Worm (Caenorhabditis elegans) whole organism, L3 larva: ENCODE measurements around the gene Y50D4A.4.
A peak's percentile ranks its signal among the peaks of the same experiment; 100 is the strongest.

Experiments used
- ZK546.5 ChIP-seq: sonication (generic microtip); optimal IDR thresholded peaks from 2 replicates; lab custom pipeline; 2017; ENCODE audit warnings: missing biosample characterization, missing genetic modification characterization
- aly-2 ChIP-seq: fragments of 150-350 bp; optimal IDR thresholded peaks from 2 replicates; lab custom pipeline; 2014; ENCODE audit warnings: missing biosample characterization, missing genetic modification characterization
- ama-1 ChIP-seq: fragments of 150-350 bp; optimal IDR thresholded peaks from 2 replicates; lab custom pipeline; 2018
- ceh-16 ChIP-seq: sonication (generic microtip); optimal IDR thresholded peaks from 2 replicates; lab custom pipeline; 2017; ENCODE audit warnings: missing biosample characterization, missing genetic modification characterization
- ceh-28 ChIP-seq: fragments of 150-350 bp; optimal IDR thresholded peaks from 2 replicates; lab custom pipeline; 2014; ENCODE audit warnings: missing biosample characterization, missing genetic modification reagents, missing genetic modification characterization
- ceh-82 ChIP-seq: fragments of 150-350 bp; optimal IDR thresholded peaks from 2 replicates; lab custom pipeline; 2014; ENCODE audit warnings: missing biosample characterization, missing genetic modification characterization
- ceh-9 ChIP-seq: sonication (generic microtip); optimal IDR thresholded peaks from 2 replicates; lab custom pipeline; 2018; ENCODE audit warnings: missing biosample characterization, missing genetic modification characterization
- egl-27 ChIP-seq: sonication (generic microtip); optimal IDR thresholded peaks from 4 replicates; lab custom pipeline; 2017; ENCODE audit warnings: missing biosample characterization, missing genetic modification reagents, missing genetic modification characterization
- egl-5 ChIP-seq: fragments of 150-350 bp; optimal IDR thresholded peaks from 2 replicates; lab custom pipeline; 2017; ENCODE audit warnings: missing biosample characterization, missing genetic modification reagents, missing genetic modification characterization, inconsistent platforms
- elt-1 ChIP-seq: fragments of 150-350 bp; optimal IDR thresholded peaks from 2 replicates; lab custom pipeline; 2014; ENCODE audit warnings: missing biosample characterization, missing genetic modification characterization
- elt-2 ChIP-seq: sonication (generic microtip); optimal IDR thresholded peaks from 2 replicates; lab custom pipeline; 2016; ENCODE audit warnings: missing genetic modification reagents, mild to moderate bottlenecking, missing genetic modification characterization, missing compliant biosample characterization
- elt-3 ChIP-seq, 3 experiments: fragments of 150-350 bp in 1 of 3; sonication (generic microtip) in 2 of 3; optimal IDR thresholded peaks; 2 replicates in 2 of 3; 4 replicates in 1 of 3; lab custom pipeline; 2014 to 2017; ENCODE audit warnings: missing biosample characterization in 3 of 3, missing genetic modification characterization in 3 of 3
- eor-1 ChIP-seq, 2 experiments: fragments of 150-350 bp; optimal IDR thresholded peaks; 2 replicates each; lab custom pipeline; 2014 to 2018; ENCODE audit warnings: missing biosample characterization in 2 of 2, missing genetic modification characterization in 2 of 2
- fkh-10 ChIP-seq: sonication (generic microtip); optimal IDR thresholded peaks from 2 replicates; lab custom pipeline; 2017; ENCODE audit warnings: missing biosample characterization, missing genetic modification reagents, missing genetic modification characterization
- fkh-2 ChIP-seq: fragments of 150-350 bp; optimal IDR thresholded peaks from 2 replicates; lab custom pipeline; 2014; ENCODE audit warnings: missing biosample characterization, missing genetic modification reagents, missing genetic modification characterization
- fos-1 ChIP-seq: fragments of 150-350 bp; optimal IDR thresholded peaks from 2 replicates; lab custom pipeline; 2014; ENCODE audit warnings: missing biosample characterization, missing genetic modification characterization
- hmg-11 ChIP-seq: sonication (generic microtip); optimal IDR thresholded peaks from 2 replicates; lab custom pipeline; 2016; ENCODE audit warnings: missing genetic modification characterization, missing compliant biosample characterization
- jun-1 ChIP-seq: fragments of 150-350 bp; optimal IDR thresholded peaks from 2 replicates; lab custom pipeline; 2014; ENCODE audit warnings: missing biosample characterization, missing genetic modification reagents, missing genetic modification characterization
- lin-15B ChIP-seq: fragments of 150-350 bp; optimal IDR thresholded peaks from 2 replicates; lab custom pipeline; 2014; ENCODE audit warnings: missing biosample characterization, missing genetic modification characterization
- lin-39 ChIP-seq: fragments of 150-350 bp; optimal IDR thresholded peaks from 2 replicates; lab custom pipeline; 2018; ENCODE audit warnings: missing biosample characterization, missing genetic modification reagents, missing genetic modification characterization
- lsy-12 ChIP-seq: sonication (generic microtip); optimal IDR thresholded peaks from 2 replicates; lab custom pipeline; 2016; ENCODE audit warnings: mild to moderate bottlenecking, missing genetic modification characterization, missing compliant biosample characterization
- mdl-1 ChIP-seq: fragments of 150-350 bp; optimal IDR thresholded peaks from 2 replicates; lab custom pipeline; 2014; ENCODE audit warnings: missing biosample characterization, missing genetic modification characterization
- mml-1 ChIP-seq: fragments of 150-350 bp; sonication (generic microtip); optimal IDR thresholded peaks from 3 replicates; lab custom pipeline; 2014; ENCODE audit warnings: missing biosample characterization, missing genetic modification characterization
- nfya-1 ChIP-seq: sonication (generic microtip); optimal IDR thresholded peaks from 2 replicates; lab custom pipeline; 2017; ENCODE audit warnings: missing genetic modification characterization, mild to moderate bottlenecking, missing compliant biosample characterization, antibody characterized with exemption, moderate library complexity; ENCODE audit not compliant: insufficient read depth
- nhr-11 ChIP-seq: fragments of 150-350 bp; optimal IDR thresholded peaks from 2 replicates; lab custom pipeline; 2014; ENCODE audit warnings: missing biosample characterization, missing genetic modification characterization
- nhr-12 ChIP-seq: fragments of 150-350 bp; optimal IDR thresholded peaks from 2 replicates; lab custom pipeline; 2014; ENCODE audit warnings: missing biosample characterization, missing genetic modification characterization
- nhr-23 ChIP-seq: fragments of 150-350 bp; optimal IDR thresholded peaks from 2 replicates; lab custom pipeline; 2014; ENCODE audit warnings: missing biosample characterization, missing genetic modification reagents, missing genetic modification characterization
- nhr-237 ChIP-seq: fragments of 150-350 bp; optimal IDR thresholded peaks from 2 replicates; lab custom pipeline; 2014; ENCODE audit warnings: missing biosample characterization, missing genetic modification characterization
- nhr-25 ChIP-seq: sonication (generic microtip); optimal IDR thresholded peaks from 2 replicates; lab custom pipeline; 2017; ENCODE audit warnings: missing biosample characterization, missing genetic modification characterization
- nhr-28 ChIP-seq: fragments of 150-350 bp; optimal IDR thresholded peaks from 2 replicates; lab custom pipeline; 2014; ENCODE audit warnings: missing biosample characterization, missing genetic modification characterization
- nhr-43 ChIP-seq: sonication (generic microtip); optimal IDR thresholded peaks from 2 replicates; lab custom pipeline; 2016; ENCODE audit warnings: mild to moderate bottlenecking, missing genetic modification characterization, missing compliant biosample characterization; ENCODE audit not compliant: poor library complexity, severe bottlenecking
- nhr-77 ChIP-seq: fragments of 150-350 bp; optimal IDR thresholded peaks from 2 replicates; lab custom pipeline; 2014; ENCODE audit warnings: missing biosample characterization, missing genetic modification characterization
- pqm-1 ChIP-seq: fragments of 150-350 bp; optimal IDR thresholded peaks from 2 replicates; lab custom pipeline; 2017; ENCODE audit warnings: missing biosample characterization, missing genetic modification characterization, inconsistent platforms
- skn-1 ChIP-seq: fragments of 150-350 bp; optimal IDR thresholded peaks from 2 replicates; lab custom pipeline; 2014; ENCODE audit warnings: missing biosample characterization, missing genetic modification characterization
- snpc-4 ChIP-seq: fragments of 150-350 bp; optimal IDR thresholded peaks from 2 replicates; lab custom pipeline; 2014; ENCODE audit warnings: missing biosample characterization, missing genetic modification characterization
- tbx-2 ChIP-seq: sonication (generic microtip); optimal IDR thresholded peaks from 2 replicates; lab custom pipeline; 2016; ENCODE audit warnings: mild to moderate bottlenecking, missing genetic modification characterization, missing compliant biosample characterization
- unc-39 ChIP-seq: sonication (generic microtip); optimal IDR thresholded peaks from 4 replicates; lab custom pipeline; 2017; ENCODE audit warnings: missing biosample characterization, missing genetic modification characterization
- unc-62 ChIP-seq: fragments of 150-350 bp; sonication (generic microtip); optimal IDR thresholded peaks from 4 replicates; lab custom pipeline; 2014; ENCODE audit warnings: missing biosample characterization, missing genetic modification reagents, missing genetic modification characterization
- zag-1 ChIP-seq: fragments of 150-350 bp; optimal IDR thresholded peaks from 2 replicates; lab custom pipeline; 2014; ENCODE audit warnings: missing biosample characterization, missing genetic modification characterization
- ztf-11 ChIP-seq: fragments of 150-350 bp; optimal IDR thresholded peaks from 2 replicates; lab custom pipeline; 2014; ENCODE audit warnings: missing biosample characterization, missing genetic modification characterization
- ztf-4 ChIP-seq: fragments of 150-350 bp; optimal IDR thresholded peaks from 2 replicates; lab custom pipeline; 2014; ENCODE audit warnings: missing biosample characterization, missing genetic modification characterization

The Y50D4A.4 gene

ce11 chrV:1155914-1156313 is 40.0 kb downstream of the Y50D4A.4 start, which contains the start of gene cmd-1:
Gene cmd-1 (plus strand): TSS chrV:1156271.
- no peak for TF ChIP-seq nhr-28 (tag; lab: Kevin White, UChicago)
- TF ChIP-seq zag-1 = no peak
- TF ChIP-seq ceh-9 (tag; lab: Kevin White, UChicago) = no peak
- no peak for TF ChIP-seq snpc-4
- TF ChIP-seq nfya-1 = peak; percentile 7
- peak; percentile 48 for TF ChIP-seq elt-2 (tag; lab: Kevin White, UChicago)
- TF ChIP-seq elt-3 (tag; optimal IDR thresholded peaks at IDR 0.05; lab: Kevin White, UChicago) = no peak
- TF ChIP-seq nhr-11 (tag; lab: Kevin White, UChicago) = no peak
- TF ChIP-seq nhr-23 (tag; lab: Kevin White, UChicago) = peak; percentile 4
- TF ChIP-seq nhr-12 (tag; lab: Kevin White, UChicago) = no peak
- no peak for TF ChIP-seq ceh-28 (tag; lab: Kevin White, UChicago)
- TF ChIP-seq ztf-4 (tag; lab: Kevin White, UChicago) = peak; percentile 50
- TF ChIP-seq nhr-237 = no peak
- no peak for TF ChIP-seq nhr-77
- no peak for TF ChIP-seq egl-5 (tag; lab: Kevin White, UChicago)
- no peak for TF ChIP-seq unc-39 (tag; lab: Kevin White, UChicago)
- no peak for TF ChIP-seq skn-1 (tag; lab: Kevin White, UChicago)
- no peak for TF ChIP-seq fkh-2 (tag; lab: Kevin White, UChicago)
- TF ChIP-seq mdl-1 (tag; lab: Kevin White, UChicago) = no peak
- TF ChIP-seq aly-2 (tag; lab: Kevin White, UChicago) = no peak
- no peak for TF ChIP-seq mml-1
- no peak for TF ChIP-seq eor-1 (tag; optimal IDR thresholded peaks at IDR 0.05; lab: Kevin White, UChicago)
- no peak for TF ChIP-seq tbx-2 (tag; lab: Kevin White, UChicago)
- TF ChIP-seq ZK546.5 (tag; lab: Kevin White, UChicago) = no peak
- TF ChIP-seq lin-15B = peak; percentile 26
- TF ChIP-seq ama-1 = no peak
- TF ChIP-seq ceh-82 (tag; lab: Kevin White, UChicago) = no peak
- TF ChIP-seq nhr-43 (tag; lab: Kevin White, UChicago) = peak; percentile 7
- TF ChIP-seq lsy-12 (tag; lab: Kevin White, UChicago) = no peak
- no peak for TF ChIP-seq fkh-10 (GFP tag; lab: Kevin White, UChicago)
- TF ChIP-seq hmg-11 (tag; lab: Kevin White, UChicago) = no peak
- no peak for TF ChIP-seq egl-27 (tag; lab: Kevin White, UChicago)
- TF ChIP-seq jun-1 (tag; lab: Kevin White, UChicago) = no peak
- TF ChIP-seq ztf-11 (tag; lab: Kevin White, UChicago) = no peak
- no peak for TF ChIP-seq ceh-16 (tag; lab: Kevin White, UChicago)
- TF ChIP-seq lin-39 = no peak
- TF ChIP-seq elt-1 = no peak
- TF ChIP-seq fos-1 = no peak
- no peak for TF ChIP-seq pqm-1 (tag; lab: Kevin White, UChicago)

DNA sequence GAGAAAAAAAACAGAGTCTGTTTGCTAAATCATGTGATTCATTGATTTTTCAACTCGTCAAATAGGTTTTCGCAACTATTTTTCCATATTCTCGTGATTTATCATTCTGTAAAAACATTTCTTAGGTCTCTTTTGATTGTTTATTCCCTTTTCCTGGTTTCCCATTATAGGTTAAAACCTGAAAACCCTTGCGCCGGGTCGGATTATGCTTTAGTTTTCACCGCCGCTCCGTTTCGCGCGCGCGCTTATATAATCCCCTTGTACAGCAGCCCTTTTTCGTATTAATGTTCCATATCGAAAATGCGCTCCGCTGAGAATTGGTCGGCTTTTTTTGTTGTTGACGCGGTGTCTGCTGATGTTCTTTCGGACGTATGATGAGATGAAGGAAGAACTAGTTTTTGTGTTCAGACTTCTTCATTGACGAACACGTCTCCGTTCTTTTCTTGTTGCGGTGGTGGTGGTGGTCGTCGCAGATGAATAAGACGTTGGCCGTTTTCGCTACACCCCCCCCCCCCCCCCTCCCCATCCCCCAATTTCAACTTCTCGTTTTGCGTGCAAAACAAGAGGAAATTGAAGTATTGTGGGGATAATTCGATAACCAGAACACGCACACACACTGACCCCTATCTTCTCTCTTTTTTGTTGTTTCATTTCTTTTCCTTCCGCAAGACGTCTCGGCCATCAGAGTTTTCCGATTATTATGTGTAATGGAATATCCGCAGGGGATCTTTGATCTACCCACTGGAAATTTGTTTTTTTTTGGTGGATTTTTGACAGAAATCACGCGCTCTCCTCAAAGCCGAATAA is 41.3 kb downstream of the Y50D4A.4 start:
- TF ChIP-seq jun-1 (tag; lab: Kevin White, UChicago) = no peak
- TF ChIP-seq nhr-43 (tag; lab: Kevin White, UChicago) = peak; percentile 42
- peak; percentile 46 for TF ChIP-seq nhr-25 (tag; lab: Kevin White, UChicago)
- peak; percentile 42 for TF ChIP-seq lin-15B
- peak; percentile 75 for TF ChIP-seq ama-1
- no peak for TF ChIP-seq hmg-11 (tag; lab: Kevin White, UChicago)
- TF ChIP-seq mdl-1 (tag; lab: Kevin White, UChicago) = no peak
- peak; percentile 19 for TF ChIP-seq snpc-4
- peak; percentile 85 for TF ChIP-seq nhr-23 (tag; lab: Kevin White, UChicago)
- TF ChIP-seq nfya-1 = no peak

DNA sequence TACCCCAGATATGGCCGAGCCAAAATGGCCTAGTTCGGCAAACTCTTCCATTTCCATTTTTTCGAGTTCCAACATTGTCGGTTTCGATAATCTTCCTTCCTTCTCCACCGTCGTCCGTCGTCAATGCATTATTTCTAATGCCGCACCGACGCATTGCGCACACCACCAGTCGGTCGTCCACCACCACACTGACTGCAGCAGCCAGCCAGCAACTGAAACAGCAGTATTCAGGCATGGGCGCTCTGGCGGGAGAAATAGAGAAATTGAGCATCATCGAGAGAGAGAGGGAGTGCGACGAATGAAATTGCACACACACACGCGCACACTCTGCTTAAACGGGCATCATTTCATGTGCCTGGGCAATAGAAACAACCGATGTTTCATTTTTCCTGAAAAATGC is 42.0 kb downstream of the Y50D4A.4 start:
- TF ChIP-seq elt-2 (tag; lab: Kevin White, UChicago) = peak; percentile 50
- no peak for TF ChIP-seq skn-1 (tag; lab: Kevin White, UChicago)
- TF ChIP-seq nhr-23 (tag; lab: Kevin White, UChicago) = no peak
- peak; percentile 52 for TF ChIP-seq snpc-4
- no peak for TF ChIP-seq eor-1 (tag; optimal IDR thresholded peaks at IDR 0.05; lab: Kevin White, UChicago)
- TF ChIP-seq ama-1 = peak; percentile 59
- TF ChIP-seq nfya-1 = peak; percentile 78
- TF ChIP-seq elt-3 (tag; optimal IDR thresholded peaks at IDR 0.05; lab: Kevin White, UChicago) = no peak
- TF ChIP-seq pqm-1 (tag; lab: Kevin White, UChicago) = peak; percentile 14
- TF ChIP-seq lin-39 = peak; percentile 85
- peak; percentile 27 for TF ChIP-seq tbx-2 (tag; lab: Kevin White, UChicago)
- peak; percentile 35 for TF ChIP-seq lin-15B
- TF ChIP-seq mdl-1 (tag; lab: Kevin White, UChicago) = peak; percentile 47
- TF ChIP-seq egl-27 (tag; lab: Kevin White, UChicago) = peak; percentile 14
- no peak for TF ChIP-seq unc-62 (GFP tag; lab: Kevin White, UChicago)
